Fruit fly (Drosophila melanogaster) whole organism: ENCODE measurements around the gene CG4822.

ENCODE experiments used
- CG8478 ChIP-seq: fragments of >200 bp; optimal IDR thresholded peaks from 2 replicates; lab custom pipeline; 2018; ENCODE audit warnings: inconsistent platforms
- pan ChIP-seq: fragments of >200 bp; optimal IDR thresholded peaks from 2 replicates; lab custom pipeline; 2017
- psq ChIP-seq: fragments of >200 bp; optimal IDR thresholded peaks from 2 replicates; lab custom pipeline; 2017
- usp ChIP-seq: fragments of >200 bp; optimal IDR thresholded peaks from 2 replicates; lab custom pipeline; 2017; ENCODE audit warnings: missing biosample characterization, missing genetic modification characterization, mixed read lengths

DNA sequence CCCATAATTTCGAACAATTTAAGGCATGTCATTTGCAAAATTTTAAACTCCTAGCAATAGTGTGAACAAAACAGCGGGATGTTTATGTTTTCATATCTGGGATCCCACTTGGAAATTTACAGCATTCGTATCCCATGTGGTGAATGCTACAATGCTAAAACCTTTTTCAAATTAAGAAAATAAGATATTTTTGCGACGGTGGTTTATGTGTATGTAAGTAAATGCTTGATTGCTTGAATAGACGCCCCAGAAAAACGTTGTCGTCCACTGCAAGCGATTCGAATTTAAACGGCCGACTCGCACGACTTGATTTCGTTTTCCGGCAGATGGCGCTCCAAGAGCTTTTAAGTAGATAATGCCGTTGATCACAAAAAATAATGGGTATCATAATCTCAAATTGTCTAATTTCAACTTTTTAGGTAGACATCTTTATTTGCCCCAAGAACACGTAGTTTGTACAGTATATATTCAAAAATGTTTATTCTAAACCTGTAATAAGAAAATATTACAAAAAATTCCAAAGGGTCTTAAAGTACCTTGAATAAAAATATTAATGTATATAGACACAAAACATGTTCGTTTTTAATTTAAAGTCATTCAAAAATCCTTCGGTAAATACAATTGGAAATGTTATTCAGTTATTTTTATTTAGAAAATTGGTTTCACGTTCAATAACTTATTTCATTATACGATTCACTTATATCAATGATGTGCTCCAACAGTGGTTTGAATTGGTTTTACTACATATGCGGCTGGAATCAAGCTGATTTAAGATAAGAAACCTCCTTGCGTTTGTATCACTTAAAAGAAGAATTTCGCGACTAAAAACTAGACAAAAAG is 833 bp upstream of the CG4822 start:
- TF ChIP-seq CG8478 (no peak), psq (lab: Kevin White, UChicago) (no peak), pan (lab: Kevin White, UChicago) (no peak), usp (GFP tag; lab: Kevin White, UChicago) (no peak)
